Worm (Caenorhabditis elegans) whole organism, late embryonic: Measurements from ENCODE around the gene K10B4.1.

ENCODE experiments used
- C38D4.7 ChIP-seq: fragments of 200-800 bp; sonication (Bioruptor generic); optimal IDR thresholded peaks from 2 replicates; lab custom pipeline; 2018; ENCODE audit warnings: mild to moderate bottlenecking, missing genetic modification characterization, moderate library complexity, missing compliant biosample characterization
- K02D7.2 ChIP-seq: sonication (generic microtip); optimal IDR thresholded peaks from 2 replicates; lab custom pipeline; 2017; ENCODE audit warnings: mild to moderate bottlenecking, missing genetic modification characterization, missing compliant biosample characterization
- K09A11.1 ChIP-seq: sonication (generic microtip); optimal IDR thresholded peaks from 2 replicates; lab custom pipeline; 2017; ENCODE audit warnings: antibody characterized with exemption, mild to moderate bottlenecking, missing genetic modification characterization, missing compliant biosample characterization; ENCODE audit not compliant: insufficient read depth
- ama-1 ChIP-seq: fragments of 150-350 bp; optimal IDR thresholded peaks from 2 replicates; lab custom pipeline; 2014
- ceh-18 ChIP-seq: sonication (generic microtip); optimal IDR thresholded peaks from 2 replicates; lab custom pipeline; 2016; ENCODE audit warnings: missing genetic modification characterization, missing compliant biosample characterization
- ceh-2 ChIP-seq: sonication (generic microtip); optimal IDR thresholded peaks from 2 replicates; lab custom pipeline; 2016; ENCODE audit warnings: missing genotype, missing genetic modification characterization, missing compliant biosample characterization
- ceh-24 ChIP-seq: sonication (generic microtip); optimal IDR thresholded peaks from 2 replicates; lab custom pipeline; 2016; ENCODE audit warnings: mild to moderate bottlenecking, missing genetic modification characterization, missing compliant biosample characterization
- ceh-30 ChIP-seq: fragments of 150-350 bp; optimal IDR thresholded peaks from 2 replicates; lab custom pipeline; 2014; ENCODE audit warnings: missing biosample characterization, missing genetic modification characterization
- ceh-34 ChIP-seq: sonication (generic microtip); optimal IDR thresholded peaks from 2 replicates; lab custom pipeline; 2016; ENCODE audit warnings: mild to moderate bottlenecking, missing genetic modification characterization, missing compliant biosample characterization
- ceh-9 ChIP-seq: sonication (generic microtip); optimal IDR thresholded peaks from 2 replicates; lab custom pipeline; 2016; ENCODE audit warnings: mild to moderate bottlenecking, missing genetic modification characterization, inconsistent platforms, missing compliant biosample characterization
- che-1 ChIP-seq: sonication (generic microtip); optimal IDR thresholded peaks from 2 replicates; lab custom pipeline; 2016; ENCODE audit warnings: mild to moderate bottlenecking, missing genetic modification characterization, missing compliant biosample characterization
- dmd-4 ChIP-seq: sonication (generic microtip); optimal IDR thresholded peaks from 2 replicates; lab custom pipeline; 2016; ENCODE audit warnings: borderline replicate concordance, missing genetic modification characterization, missing compliant biosample characterization
- dve-1 ChIP-seq: sonication (generic microtip); optimal IDR thresholded peaks from 2 replicates; lab custom pipeline; 2017; ENCODE audit warnings: antibody characterized with exemption, mild to moderate bottlenecking, missing genetic modification characterization, missing compliant biosample characterization
- elt-2 ChIP-seq: sonication (generic microtip); optimal IDR thresholded peaks from 2 replicates; lab custom pipeline; 2016; ENCODE audit warnings: missing genetic modification reagents, missing genetic modification characterization, missing compliant biosample characterization
- elt-4 ChIP-seq: sonication (generic microtip); optimal IDR thresholded peaks from 2 replicates; lab custom pipeline; 2016; ENCODE audit warnings: missing genetic modification characterization, missing compliant biosample characterization
- ets-4 ChIP-seq: sonication (generic microtip); optimal IDR thresholded peaks from 2 replicates; lab custom pipeline; 2016; ENCODE audit warnings: missing genetic modification characterization, missing compliant biosample characterization
- fax-1 ChIP-seq: sonication (generic microtip); optimal IDR thresholded peaks from 2 replicates; lab custom pipeline; 2016; ENCODE audit warnings: missing genotype, missing genetic modification characterization, missing compliant biosample characterization
- fkh-10 ChIP-seq: fragments of 150-350 bp; optimal IDR thresholded peaks from 2 replicates; lab custom pipeline; 2014; ENCODE audit warnings: missing biosample characterization, missing genetic modification reagents, missing genetic modification characterization
- fkh-6 ChIP-seq: sonication (generic microtip); optimal IDR thresholded peaks from 2 replicates; lab custom pipeline; 2016; ENCODE audit warnings: missing genetic modification characterization, missing compliant biosample characterization
- hlh-13 ChIP-seq: fragments of 200-800 bp; sonication (Bioruptor generic); optimal IDR thresholded peaks from 2 replicates; lab custom pipeline; 2018; ENCODE audit warnings: mild to moderate bottlenecking, missing genetic modification characterization, missing compliant biosample characterization
- hlh-15 ChIP-seq: sonication (generic microtip); optimal IDR thresholded peaks from 2 replicates; lab custom pipeline; 2016; ENCODE audit warnings: missing genetic modification characterization, missing compliant biosample characterization
- hlh-30 ChIP-seq: sonication (generic microtip); optimal IDR thresholded peaks from 2 replicates; lab custom pipeline; 2017; ENCODE audit warnings: antibody characterized with exemption, missing genetic modification characterization, missing compliant biosample characterization; ENCODE audit not compliant: insufficient read depth
- hlh-8 ChIP-seq: sonication (generic microtip); optimal IDR thresholded peaks from 2 replicates; lab custom pipeline; 2016; ENCODE audit warnings: missing genotype, missing genetic modification characterization, missing compliant biosample characterization
- lim-6 ChIP-seq: sonication (generic microtip); optimal IDR thresholded peaks from 2 replicates; lab custom pipeline; 2016; ENCODE audit warnings: missing genetic modification characterization, missing compliant biosample characterization
- nfya-1 ChIP-seq: sonication (generic microtip); optimal IDR thresholded peaks from 2 replicates; lab custom pipeline; 2017; ENCODE audit warnings: missing genetic modification characterization, mild to moderate bottlenecking, missing compliant biosample characterization, antibody characterized with exemption, moderate library complexity
- nhr-232 ChIP-seq: sonication (generic microtip); optimal IDR thresholded peaks from 2 replicates; lab custom pipeline; 2016; ENCODE audit warnings: missing genetic modification characterization, missing compliant biosample characterization
- pag-3 ChIP-seq: sonication (generic microtip); optimal IDR thresholded peaks from 2 replicates; lab custom pipeline; 2016; ENCODE audit warnings: missing compliant biosample characterization, missing genetic modification characterization, borderline replicate concordance
- pha-2 ChIP-seq: sonication (generic microtip); optimal IDR thresholded peaks from 2 replicates; lab custom pipeline; 2017; ENCODE audit warnings: mild to moderate bottlenecking, missing genetic modification characterization, missing compliant biosample characterization
- pros-1 ChIP-seq: fragments of 150-350 bp; optimal IDR thresholded peaks from 2 replicates; lab custom pipeline; 2014; ENCODE audit warnings: missing biosample characterization, missing genetic modification reagents, missing genetic modification characterization
- ref-2 ChIP-seq: sonication (generic microtip); optimal IDR thresholded peaks from 2 replicates; lab custom pipeline; 2016; ENCODE audit warnings: missing genetic modification characterization, missing compliant biosample characterization
- rnt-1 ChIP-seq: sonication (generic microtip); optimal IDR thresholded peaks from 2 replicates; lab custom pipeline; 2016; ENCODE audit warnings: missing genetic modification characterization, missing compliant biosample characterization
- sox-2 ChIP-seq: fragments of 200-800 bp; sonication (Bioruptor generic); IDR thresholded peaks from 2 replicates; pipeline ENCODE4 v1.3.6; 2022; ENCODE audit warnings: missing genetic modification reagents, missing genetic modification characterization, missing compliant biosample characterization
- syd-9 ChIP-seq: sonication (generic microtip); optimal IDR thresholded peaks from 2 replicates; lab custom pipeline; 2016; ENCODE audit warnings: mild to moderate bottlenecking, missing genetic modification characterization, moderate library complexity, missing compliant biosample characterization
- tbx-7 ChIP-seq: sonication (generic microtip); optimal IDR thresholded peaks from 2 replicates; lab custom pipeline; 2016; ENCODE audit warnings: missing genotype, missing genetic modification characterization, missing compliant biosample characterization
- unc-42 ChIP-seq: sonication (generic microtip); optimal IDR thresholded peaks from 2 replicates; lab custom pipeline; 2016; ENCODE audit warnings: missing genotype, missing genetic modification characterization, missing compliant biosample characterization
- unc-55 ChIP-seq: sonication (generic microtip); optimal IDR thresholded peaks from 2 replicates; lab custom pipeline; 2017; ENCODE audit warnings: missing biosample characterization, missing genetic modification reagents, missing genetic modification characterization

Gene K10B4.1

ce11 chrII:128929-129328, 6.3 kb upstream of the K10B4.1 start, which contains the start of gene srd-3:
Gene srd-3, minus strand, starts transcription at chrII:129029.
- no peak for TF ChIP-seq ceh-2 (tag; lab: Kevin White, UChicago)
- no peak for TF ChIP-seq hlh-8 (tag; lab: Kevin White, UChicago)
- TF ChIP-seq ceh-24: no peak
- no peak for TF ChIP-seq K02D7.2 (tag; lab: Kevin White, UChicago)
- no peak for TF ChIP-seq ref-2 (tag; lab: Kevin White, UChicago)
- TF ChIP-seq ceh-18: no peak
- TF ChIP-seq rnt-1 (tag; lab: Kevin White, UChicago): no peak
- no peak for TF ChIP-seq ceh-9 (tag; lab: Kevin White, UChicago)
- no peak for TF ChIP-seq unc-42 (tag; lab: Kevin White, UChicago)
- no peak for TF ChIP-seq unc-55 (GFP tag; lab: Kevin White, UChicago)
- no peak for TF ChIP-seq nhr-232
- no peak for TF ChIP-seq syd-9 (tag; lab: Kevin White, UChicago)
- TF ChIP-seq ceh-30 (tag; lab: Kevin White, UChicago): no peak
- TF ChIP-seq hlh-13 (GFP tag; lab: Kevin White, UChicago): no peak
- TF ChIP-seq pros-1: no peak
- no peak for TF ChIP-seq ceh-34 (tag; lab: Kevin White, UChicago)
- no peak for TF ChIP-seq lim-6
- TF ChIP-seq tbx-7: no peak
- TF ChIP-seq elt-4: no peak
- no peak for TF ChIP-seq che-1 (tag; lab: Kevin White, UChicago)

ce11 chrII:129770-130169, 5.5 kb upstream of the K10B4.1 start:
- TF ChIP-seq hlh-30 (tag; lab: Kevin White, UChicago): no peak
- no peak for TF ChIP-seq ceh-18
- TF ChIP-seq nfya-1 (tag; lab: Kevin White, UChicago): no peak
- TF ChIP-seq ets-4 (tag; lab: Kevin White, UChicago): no peak
- TF ChIP-seq lim-6: no peak
- TF ChIP-seq fkh-10 (GFP tag; lab: Kevin White, UChicago): no peak
- TF ChIP-seq fax-1 (tag; lab: Kevin White, UChicago): no peak
- TF ChIP-seq pros-1: no peak
- no peak for TF ChIP-seq ceh-34 (tag; lab: Kevin White, UChicago)
- TF ChIP-seq unc-42 (tag; lab: Kevin White, UChicago): no peak
- no peak for TF ChIP-seq hlh-15 (tag; lab: Kevin White, UChicago)
- no peak for TF ChIP-seq dve-1 (tag; lab: Kevin White, UChicago)
- no peak for TF ChIP-seq pag-3 (tag; lab: Kevin White, UChicago)
- no peak for TF ChIP-seq K09A11.1
- no peak for TF ChIP-seq unc-55 (GFP tag; lab: Kevin White, UChicago)
- no peak for TF ChIP-seq ama-1 (lab: Kevin White, UChicago)
- TF ChIP-seq fkh-6: no peak
- no peak for TF ChIP-seq tbx-7
- TF ChIP-seq rnt-1 (tag; lab: Kevin White, UChicago): no peak
- no peak for TF ChIP-seq pha-2 (tag; lab: Kevin White, UChicago)

ce11 chrII:133548-134275, 1.6 kb upstream of the K10B4.1 start, which contains the start of gene cwn-1:
Gene cwn-1, minus strand, starts transcription at chrII:133598.
- TF ChIP-seq elt-2 (no peak), dmd-4 (tag; lab: Kevin White, UChicago) (no peak), unc-55 (GFP tag; lab: Kevin White, UChicago) (peak; percentile 89), hlh-8 (tag; lab: Kevin White, UChicago) (peak; percentile 48), sox-2 (GFP tag; lab: Robert Waterston, UW) (no peak), C38D4.7 (GFP tag; lab: Kevin White, UChicago) (no peak)
- TF ChIP-seq, all 69 proteins: peak for 2
